Worm (Caenorhabditis elegans): ENCODE results near the gene Y10G11A.1.

- TF ChIP-seq him-1 (tag; optimal IDR thresholded peaks at IDR 0.05), result no peak
- TF ChIP-seq W03F9.2 (tag; optimal IDR thresholded peaks at IDR 0.05), result no peak
- no peak for TF ChIP-seq dao-5 (tag; optimal IDR thresholded peaks at IDR 0.05)
Observed at ce11 chrIV:16471569-16471968, 47.1 kb downstream of the Y10G11A.1 start.
